Worm (Caenorhabditis elegans) whole organism, L1 larva: ENCODE measurements around the gene tpst-1.

ENCODE experiments used
- ces-1 ChIP-seq: fragments of 150-350 bp; optimal IDR thresholded peaks from 2 replicates; lab custom pipeline; 2014; ENCODE audit warnings: missing biosample characterization, missing genetic modification reagents, missing genetic modification characterization
- dpl-1 ChIP-seq, 3 experiments: fragments of 150-350 bp in 2 of 3; sonication (generic microtip) in 1 of 3; optimal IDR thresholded peaks; 2 replicates each; lab custom pipeline; 2014 to 2017; ENCODE audit warnings: missing biosample characterization in 3 of 3, missing genetic modification characterization in 3 of 3, missing genetic modification reagents in 3 of 3
- egl-13 ChIP-seq: sonication (generic microtip); optimal IDR thresholded peaks from 2 replicates; lab custom pipeline; 2016; ENCODE audit warnings: missing genotype, missing genetic modification reagents, missing genetic modification characterization, missing compliant biosample characterization
- fkh-10 ChIP-seq: sonication (generic microtip); optimal IDR thresholded peaks from 2 replicates; lab custom pipeline; 2017; ENCODE audit warnings: missing biosample characterization, missing genetic modification reagents, missing genetic modification characterization
- isw-1 ChIP-seq: fragments of 200-800 bp; sonication (Bioruptor generic); IDR thresholded peaks from 2 replicates; pipeline ENCODE4 v1.3.6; 2022; ENCODE audit warnings: missing genetic modification characterization, missing compliant biosample characterization
- mep-1 ChIP-seq: fragments of 150-350 bp; optimal IDR thresholded peaks from 2 replicates; lab custom pipeline; 2014; ENCODE audit warnings: missing biosample characterization, missing genetic modification characterization
- nhr-90 ChIP-seq: sonication (generic microtip); optimal IDR thresholded peaks from 2 replicates; lab custom pipeline; 2016; ENCODE audit warnings: mild to moderate bottlenecking, missing genetic modification characterization, missing compliant biosample characterization; ENCODE audit not compliant: poor library complexity
- pqm-1 ChIP-seq: sonication (generic microtip); optimal IDR thresholded peaks from 3 replicates; lab custom pipeline; 2017; ENCODE audit warnings: missing biosample characterization, missing genetic modification characterization
- zag-1 ChIP-seq: fragments of 150-350 bp; optimal IDR thresholded peaks from 2 replicates; lab custom pipeline; 2014; ENCODE audit warnings: missing biosample characterization, missing genetic modification characterization
- ztf-4 ChIP-seq: fragments of 150-350 bp; optimal IDR thresholded peaks from 2 replicates; lab custom pipeline; 2014; ENCODE audit warnings: missing biosample characterization, missing genetic modification characterization

DNA sequence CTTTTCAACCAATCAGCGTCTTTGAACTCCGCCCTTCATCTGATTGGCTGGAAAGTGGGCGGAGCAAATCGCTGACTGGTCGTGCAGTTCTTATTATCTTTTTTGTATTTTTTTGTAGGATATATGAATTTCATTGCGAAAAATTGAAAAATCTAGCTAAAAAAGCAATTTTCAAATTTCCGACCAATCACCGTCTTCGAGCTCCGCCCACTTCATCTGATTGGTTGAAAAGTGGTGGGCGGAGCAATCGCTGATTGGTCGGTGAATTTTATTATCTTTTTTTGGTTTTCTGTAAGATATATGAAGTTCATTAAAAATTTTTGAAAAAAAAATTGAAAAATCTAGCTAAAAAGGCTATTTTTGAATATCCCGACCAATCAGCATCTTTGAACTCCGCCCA lies 18.2 kb upstream of the tpst-1 start:
- TF ChIP-seq pqm-1 (tag; lab: Kevin White, UChicago) (no peak), egl-13 (no peak), ces-1 (no peak), zag-1 (no peak), mep-1 (tag; lab: Kevin White, UChicago) (no peak), dpl-1 (GFP tag; optimal IDR thresholded peaks at IDR 0.05; lab: Kevin White, UChicago) (no peak), nhr-90 (tag; lab: Kevin White, UChicago) (no peak), fkh-10 (GFP tag; lab: Kevin White, UChicago) (no peak), isw-1 (GFP tag; lab: Robert Waterston, UW) (no peak), ztf-4 (tag; lab: Kevin White, UChicago) (no peak)
